Worm (Caenorhabditis elegans) whole organism, L4 larva: Measurements from ENCODE around the gene C14B9.10.

ENCODE experiments used
- F37D6.2 ChIP-seq: sonication (generic microtip); optimal IDR thresholded peaks from 2 replicates; lab custom pipeline; 2016; ENCODE audit warnings: mild to moderate bottlenecking, missing genetic modification characterization, missing compliant biosample characterization
- F49E8.2 ChIP-seq: sonication (generic microtip); optimal IDR thresholded peaks from 2 replicates; lab custom pipeline; 2016; ENCODE audit warnings: missing compliant biosample characterization, mild to moderate bottlenecking, missing genetic modification characterization, borderline replicate concordance
- T20F7.1 ChIP-seq: fragments of 200-800 bp; sonication (Bioruptor generic); optimal IDR thresholded peaks from 2 replicates; lab custom pipeline; 2018; ENCODE audit warnings: mild to moderate bottlenecking, missing genetic modification characterization, missing compliant biosample characterization
- Y105C5A.15 ChIP-seq: fragments of 200-800 bp; sonication (Bioruptor generic); IDR thresholded peaks from 2 replicates; pipeline ENCODE4 v1.3.6; 2022; ENCODE audit warnings: missing genetic modification characterization, missing compliant biosample characterization
- Y5F2A.4 ChIP-seq: fragments of 200-800 bp; sonication (Bioruptor generic); optimal IDR thresholded peaks from 2 replicates; lab custom pipeline; 2018; ENCODE audit warnings: mild to moderate bottlenecking, missing genetic modification characterization, missing compliant biosample characterization
- Y75B8A.6 ChIP-seq: fragments of 200-800 bp; sonication (Bioruptor generic); IDR thresholded peaks from 2 replicates; pipeline ENCODE4 v1.3.6; 2022; ENCODE audit warnings: missing genetic modification reagents, missing genetic modification characterization, missing compliant biosample characterization
- ZK546.5 ChIP-seq, 2 experiments: sonication (generic microtip); optimal IDR thresholded peaks; 2 replicates each; lab custom pipeline; 2017; ENCODE audit warnings: missing biosample characterization in 2 of 2, missing genetic modification characterization in 2 of 2
- attf-4 ChIP-seq: sonication (generic microtip); optimal IDR thresholded peaks from 3 replicates; lab custom pipeline; 2017; ENCODE audit warnings: missing biosample characterization, missing genetic modification characterization
- ceh-28 ChIP-seq: fragments of 150-350 bp; optimal IDR thresholded peaks from 2 replicates; lab custom pipeline; 2014; ENCODE audit warnings: missing biosample characterization, missing genetic modification reagents, missing genetic modification characterization
- ceh-44 ChIP-seq: fragments of 200-800 bp; sonication (Bioruptor generic); IDR thresholded peaks from 2 replicates; pipeline ENCODE4 v1.3.6; 2022; ENCODE audit warnings: missing genetic modification reagents, missing genetic modification characterization, missing compliant biosample characterization
- cey-2 ChIP-seq: sonication (generic microtip); optimal IDR thresholded peaks from 3 replicates; lab custom pipeline; 2017; ENCODE audit warnings: missing genetic modification characterization, mild to moderate bottlenecking, missing compliant biosample characterization, antibody characterized with exemption, borderline replicate concordance; ENCODE audit not compliant: insufficient read depth
- ctbp-1 ChIP-seq: fragments of 200-800 bp; sonication (Bioruptor generic); IDR thresholded peaks from 2 replicates; pipeline ENCODE4 v1.3.6; 2022; ENCODE audit warnings: missing genetic modification reagents, missing genetic modification characterization, missing compliant biosample characterization
- daf-19 ChIP-seq: fragments of 200-800 bp; sonication (Bioruptor generic); conservative IDR thresholded peaks from 2 replicates; pipeline ENCODE4 v1.3.6; 2022; ENCODE audit warnings: missing genetic modification characterization, missing compliant biosample characterization
- dve-1 ChIP-seq: sonication (generic microtip); optimal IDR thresholded peaks from 2 replicates; lab custom pipeline; 2017; ENCODE audit warnings: antibody characterized with exemption, mild to moderate bottlenecking, missing genetic modification characterization, missing compliant biosample characterization; ENCODE audit not compliant: insufficient read depth
- fos-1 ChIP-seq: fragments of 150-350 bp; optimal IDR thresholded peaks from 2 replicates; lab custom pipeline; 2014; ENCODE audit warnings: missing biosample characterization, missing genetic modification characterization
- hlh-30 ChIP-seq: sonication (generic microtip); optimal IDR thresholded peaks from 2 replicates; lab custom pipeline; 2017; ENCODE audit warnings: antibody characterized with exemption, mild to moderate bottlenecking, missing genetic modification characterization, missing compliant biosample characterization; ENCODE audit not compliant: insufficient read depth
- hmg-1.1 ChIP-seq: fragments of 200-800 bp; sonication (Bioruptor generic); IDR thresholded peaks from 2 replicates; pipeline ENCODE4 v1.3.6; 2022; ENCODE audit warnings: missing genetic modification reagents, missing genetic modification characterization, missing compliant biosample characterization
- jun-1 ChIP-seq: fragments of 150-350 bp; optimal IDR thresholded peaks from 2 replicates; lab custom pipeline; 2014; ENCODE audit warnings: missing biosample characterization, missing genetic modification reagents, missing genetic modification characterization
- lim-7 ChIP-seq: fragments of 200-800 bp; sonication (Bioruptor generic); IDR thresholded peaks from 2 replicates; pipeline ENCODE4 v1.3.6; 2022; ENCODE audit warnings: missing genetic modification characterization, missing compliant biosample characterization
- lin-1 ChIP-seq: fragments of 200-800 bp; sonication (Bioruptor generic); IDR thresholded peaks from 2 replicates; pipeline ENCODE4 v1.3.6; 2022; ENCODE audit warnings: missing genetic modification reagents, missing genetic modification characterization, missing compliant biosample characterization
- lin-39 ChIP-seq: fragments of 150-350 bp; optimal IDR thresholded peaks from 2 replicates; lab custom pipeline; 2014; ENCODE audit warnings: missing biosample characterization, missing genetic modification reagents, missing genetic modification characterization
- lsy-2 ChIP-seq, 2 experiments: fragments of 150-350 bp in 1 of 2; sonication (generic microtip) in 1 of 2; optimal IDR thresholded peaks; 2 replicates each; lab custom pipeline; 2014 to 2017; ENCODE audit warnings: missing biosample characterization in 2 of 2, missing genetic modification characterization in 2 of 2
- madf-5 ChIP-seq, 2 experiments: fragments of 200-800 bp; sonication (Bioruptor generic); IDR thresholded peaks; 2 replicates each; pipeline ENCODE4 v1.3.6; 2022; ENCODE audit warnings: missing compliant biosample characterization in 2 of 2, missing genetic modification characterization in 2 of 2
- mdl-1 ChIP-seq, 2 experiments: fragments of 150-350 bp in 1 of 2; sonication (generic microtip) in 1 of 2; optimal IDR thresholded peaks; 2 replicates each; lab custom pipeline; 2014 to 2017; ENCODE audit warnings: missing biosample characterization in 2 of 2, missing genetic modification characterization in 2 of 2
- mdt-29 ChIP-seq: fragments of 200-800 bp; sonication (Bioruptor generic); IDR thresholded peaks from 2 replicates; pipeline ENCODE4 v1.3.6; 2022; ENCODE audit warnings: missing genetic modification reagents, missing genetic modification characterization, missing compliant biosample characterization
- mep-1 ChIP-seq: fragments of 150-350 bp; sonication (generic microtip); optimal IDR thresholded peaks from 3 replicates; lab custom pipeline; 2014; ENCODE audit warnings: missing biosample characterization, missing genetic modification characterization
- mes-2 ChIP-seq: sonication (generic microtip); optimal IDR thresholded peaks from 2 replicates; lab custom pipeline; 2016; ENCODE audit warnings: missing genotype, mild to moderate bottlenecking, missing genetic modification characterization, missing compliant biosample characterization; ENCODE audit not compliant: poor library complexity, severe bottlenecking
- mxl-2 ChIP-seq: fragments of 200-800 bp; sonication (Bioruptor generic); conservative IDR thresholded peaks from 2 replicates; pipeline ENCODE4 v1.3.6; 2022; ENCODE audit warnings: missing genetic modification reagents, missing genetic modification characterization, missing compliant biosample characterization
- mxl-3 ChIP-seq: fragments of 200-800 bp; sonication (Bioruptor generic); optimal IDR thresholded peaks from 2 replicates; lab custom pipeline; 2018; ENCODE audit warnings: mild to moderate bottlenecking, missing genetic modification characterization, missing compliant biosample characterization
- nhr-102 ChIP-seq: sonication (generic microtip); optimal IDR thresholded peaks from 2 replicates; lab custom pipeline; 2016; ENCODE audit warnings: mild to moderate bottlenecking, missing genetic modification characterization, moderate library complexity, missing compliant biosample characterization
- nhr-237 ChIP-seq: sonication (generic microtip); optimal IDR thresholded peaks from 2 replicates; lab custom pipeline; 2017; ENCODE audit warnings: missing biosample characterization, missing genetic modification characterization
- nhr-41 ChIP-seq: fragments of 200-800 bp; sonication (Bioruptor generic); IDR thresholded peaks from 2 replicates; pipeline ENCODE4 v1.3.6; 2022; ENCODE audit warnings: missing genetic modification reagents, missing genetic modification characterization, missing compliant biosample characterization
- nhr-42 ChIP-seq: fragments of 200-800 bp; sonication (Bioruptor generic); IDR thresholded peaks from 2 replicates; pipeline ENCODE4 v1.3.6; 2022; ENCODE audit warnings: missing genetic modification characterization, missing compliant biosample characterization
- nhr-6 ChIP-seq: fragments of 150-350 bp; optimal IDR thresholded peaks from 2 replicates; lab custom pipeline; 2014; ENCODE audit warnings: missing biosample characterization, missing genetic modification characterization
- nhr-76 ChIP-seq: fragments of 150-350 bp; optimal IDR thresholded peaks from 2 replicates; lab custom pipeline; 2014; ENCODE audit warnings: missing biosample characterization, missing genetic modification characterization
- nhr-77 ChIP-seq: fragments of 150-350 bp; optimal IDR thresholded peaks from 2 replicates; lab custom pipeline; 2014; ENCODE audit warnings: missing biosample characterization, missing genetic modification characterization
- php-3 ChIP-seq: fragments of 200-800 bp; sonication (Bioruptor generic); IDR thresholded peaks from 2 replicates; pipeline ENCODE4 v1.3.6; 2022; ENCODE audit warnings: missing genetic modification reagents, missing genetic modification characterization, missing compliant biosample characterization
- rbr-2 ChIP-seq: sonication (generic microtip); optimal IDR thresholded peaks from 2 replicates; lab custom pipeline; 2016; ENCODE audit warnings: missing genotype, missing genetic modification characterization, missing compliant biosample characterization
- saeg-2 ChIP-seq: fragments of 200-800 bp; sonication (Bioruptor generic); IDR thresholded peaks from 2 replicates; pipeline ENCODE4 v1.3.6; 2022; ENCODE audit warnings: missing genetic modification reagents, missing genetic modification characterization, missing compliant biosample characterization
- snpc-1.2 ChIP-seq: fragments of 200-800 bp; sonication (Bioruptor generic); IDR thresholded peaks from 2 replicates; pipeline ENCODE4 v1.3.6; 2022; ENCODE audit warnings: missing genetic modification reagents, missing genetic modification characterization, missing compliant biosample characterization
- spr-3 ChIP-seq: fragments of 200-800 bp; sonication (Bioruptor generic); optimal IDR thresholded peaks from 2 replicates; lab custom pipeline; 2018; ENCODE audit warnings: mild to moderate bottlenecking, missing genetic modification characterization, missing compliant biosample characterization
- tag-97 ChIP-seq: fragments of 200-800 bp; sonication (Bioruptor generic); IDR thresholded peaks from 2 replicates; pipeline ENCODE4 v1.3.6; 2022; ENCODE audit warnings: missing genetic modification characterization, missing compliant biosample characterization
- tra-1 ChIP-seq: fragments of 200-800 bp; sonication (Bioruptor generic); IDR thresholded peaks from 2 replicates; pipeline ENCODE4 v1.3.6; 2022; ENCODE audit warnings: missing genetic modification reagents, missing genetic modification characterization, missing compliant biosample characterization
- unc-130 ChIP-seq: sonication (generic microtip); optimal IDR thresholded peaks from 2 replicates; lab custom pipeline; 2016; ENCODE audit warnings: missing genetic modification reagents, missing genetic modification characterization, missing compliant biosample characterization
- vab-7 ChIP-seq: fragments of 200-800 bp; sonication (Bioruptor generic); IDR thresholded peaks from 2 replicates; pipeline ENCODE4 v1.3.6; 2022; ENCODE audit warnings: missing genetic modification reagents, missing genetic modification characterization, missing compliant biosample characterization
- zag-1 ChIP-seq: fragments of 150-350 bp; optimal IDR thresholded peaks from 2 replicates; lab custom pipeline; 2014; ENCODE audit warnings: missing biosample characterization, missing genetic modification characterization
- zfp-2 ChIP-seq: sonication (generic microtip); optimal IDR thresholded peaks from 2 replicates; lab custom pipeline; 2016; ENCODE audit warnings: mild to moderate bottlenecking, missing genetic modification characterization, missing compliant biosample characterization
- zfp-3 ChIP-seq: fragments of 200-800 bp; sonication (Bioruptor generic); conservative IDR thresholded peaks from 2 replicates; pipeline ENCODE4 v1.3.6; 2022; ENCODE audit warnings: missing genetic modification reagents, missing genetic modification characterization, missing compliant biosample characterization
- zip-11 ChIP-seq: fragments of 200-800 bp; sonication (Bioruptor generic); IDR thresholded peaks from 2 replicates; pipeline ENCODE4 v1.3.6; 2022; ENCODE audit warnings: missing genetic modification characterization, missing compliant biosample characterization
- zip-2 ChIP-seq: fragments of 150-350 bp; optimal IDR thresholded peaks from 2 replicates; lab custom pipeline; 2014; ENCODE audit warnings: missing biosample characterization, missing genetic modification characterization
- ztf-11 ChIP-seq: fragments of 150-350 bp; optimal IDR thresholded peaks from 2 replicates; lab custom pipeline; 2014; ENCODE audit warnings: missing biosample characterization, missing genetic modification characterization
- ztf-7 ChIP-seq: fragments of 150-350 bp; optimal IDR thresholded peaks from 2 replicates; lab custom pipeline; 2014; ENCODE audit warnings: missing biosample characterization, missing genetic modification characterization

The C14B9.10 gene

ce11 chrIII:8124323-8124722 is 6.3 kb upstream of the C14B9.10 start (continued):
- no peak for TF ChIP-seq jun-1
- TF ChIP-seq zfp-3 (GFP tag; lab: Robert Waterston, UW): no peak
- no peak for TF ChIP-seq ztf-11 (tag; lab: Kevin White, UChicago)
- TF ChIP-seq fos-1 (tag; lab: Kevin White, UChicago): no peak
- TF ChIP-seq hmg-1.1 (GFP tag; lab: Robert Waterston, UW): peak; percentile 53
- peak; percentile 63 for TF ChIP-seq mxl-3
- no peak for TF ChIP-seq daf-19
- TF ChIP-seq F49E8.2: no peak
- TF ChIP-seq mxl-2: no peak
- no peak for TF ChIP-seq saeg-2 (GFP tag; lab: Robert Waterston, UW)
- no peak for TF ChIP-seq attf-4 (tag; lab: Kevin White, UChicago)
- peak; percentile 70 for TF ChIP-seq hlh-30 (tag; lab: Kevin White, UChicago)
- TF ChIP-seq nhr-102: no peak
- no peak for TF ChIP-seq mdt-29 (GFP tag; lab: Robert Waterston, UW)
- no peak for TF ChIP-seq nhr-41
- TF ChIP-seq zfp-2 (tag; lab: Kevin White, UChicago): no peak
- TF ChIP-seq cey-2 (tag; lab: Kevin White, UChicago): no peak
- TF ChIP-seq nhr-6 (tag; lab: Kevin White, UChicago): peak; percentile 40
- no peak for TF ChIP-seq Y5F2A.4
- TF ChIP-seq tag-97 (GFP tag; lab: Robert Waterston, UW): no peak
- TF ChIP-seq unc-130 (GFP tag; lab: Kevin White, UChicago): no peak
- no peak for TF ChIP-seq Y105C5A.15 (GFP tag; lab: Robert Waterston, UW)
- TF ChIP-seq lin-1: no peak
- no peak for TF ChIP-seq ceh-44 (GFP tag; lab: Robert Waterston, UW)
- peak; percentile 38 to 89 for TF ChIP-seq mdl-1 (tag; optimal IDR thresholded peaks at IDR 0.05; lab: Kevin White, UChicago)
- no peak for TF ChIP-seq snpc-1.2 (GFP tag; lab: Robert Waterston, UW)
- no peak for TF ChIP-seq zip-11 (GFP tag; lab: Robert Waterston, UW)
- no peak for TF ChIP-seq tra-1 (GFP tag; lab: Robert Waterston, UW)
- TF ChIP-seq nhr-42: no peak
- no peak for TF ChIP-seq Y75B8A.6
- TF ChIP-seq mep-1 (tag; lab: Kevin White, UChicago): peak; percentile 87
- TF ChIP-seq ctbp-1 (GFP tag; lab: Robert Waterston, UW): no peak
- TF ChIP-seq ZK546.5 (tag; optimal IDR thresholded peaks at IDR 0.05; lab: Kevin White, UChicago): no peak
- TF ChIP-seq F37D6.2 (tag; lab: Kevin White, UChicago): no peak
- TF ChIP-seq nhr-237 (tag; lab: Kevin White, UChicago): no peak
- TF ChIP-seq zag-1 (tag; lab: Kevin White, UChicago): no peak
- peak; percentile 42 for TF ChIP-seq nhr-77 (tag; lab: Kevin White, UChicago)
- peak; percentile 64 to 91 for TF ChIP-seq lsy-2 (tag; optimal IDR thresholded peaks at IDR 0.05; lab: Kevin White, UChicago)
- TF ChIP-seq rbr-2 (tag; lab: Kevin White, UChicago): peak; percentile 37
- TF ChIP-seq ztf-7 (tag; lab: Kevin White, UChicago): no peak
- TF ChIP-seq php-3 (GFP tag; lab: Robert Waterston, UW): no peak
- TF ChIP-seq lim-7 (GFP tag; lab: Robert Waterston, UW): no peak
- peak; percentile 69 for TF ChIP-seq mes-2 (tag; lab: Kevin White, UChicago)
- no peak for TF ChIP-seq madf-5 (GFP tag; IDR thresholded peaks at IDR 0.05; lab: Robert Waterston, UW)
- no peak for TF ChIP-seq lin-39
- no peak for TF ChIP-seq T20F7.1 (GFP tag; lab: Kevin White, UChicago)
- TF ChIP-seq ceh-28 (tag; lab: Kevin White, UChicago): no peak
- no peak for TF ChIP-seq spr-3 (GFP tag; lab: Kevin White, UChicago)
- no peak for TF ChIP-seq zip-2
- TF ChIP-seq vab-7: no peak
- no peak for TF ChIP-seq nhr-76
- TF ChIP-seq dve-1: peak; percentile 85
